Worm (Caenorhabditis elegans) whole organism, L1 larva: ENCODE data around the gene gpx-4.

ENCODE experiments used
- C04F5.9 ChIP-seq: sonication (generic microtip); optimal IDR thresholded peaks from 2 replicates; lab custom pipeline; 2016; ENCODE audit warnings: missing genetic modification characterization, missing compliant biosample characterization
- F16B12.6 ChIP-seq: fragments of 150-350 bp; optimal IDR thresholded peaks from 2 replicates; lab custom pipeline; 2014; ENCODE audit warnings: missing biosample characterization, missing genetic modification characterization
- aly-2 ChIP-seq: fragments of 150-350 bp; optimal IDR thresholded peaks from 2 replicates; lab custom pipeline; 2014; ENCODE audit warnings: missing biosample characterization, missing genetic modification characterization
- ama-1 ChIP-seq: fragments of 150-350 bp; optimal IDR thresholded peaks from 2 replicates; lab custom pipeline; 2014
- blmp-1 ChIP-seq: fragments of 150-350 bp; optimal IDR thresholded peaks from 2 replicates; lab custom pipeline; 2014; ENCODE audit warnings: missing biosample characterization, missing genetic modification characterization
- ceh-63 ChIP-seq: fragments of 200-800 bp; sonication (Bioruptor generic); optimal IDR thresholded peaks from 2 replicates; lab custom pipeline; 2018; ENCODE audit warnings: mild to moderate bottlenecking, missing genetic modification characterization, missing compliant biosample characterization
- ceh-8 ChIP-seq: fragments of 200-800 bp; sonication (Bioruptor generic); optimal IDR thresholded peaks from 2 replicates; lab custom pipeline; 2018; ENCODE audit warnings: mild to moderate bottlenecking, missing genetic modification characterization, moderate library complexity, missing compliant biosample characterization
- ceh-82 ChIP-seq, 3 experiments: fragments of 150-350 bp in 1 of 3; sonication (generic microtip) in 2 of 3; optimal IDR thresholded peaks; 2 replicates each; lab custom pipeline; 2014 to 2017; ENCODE audit warnings: missing biosample characterization in 3 of 3, missing genetic modification characterization in 3 of 3
- ceh-88 ChIP-seq: fragments of 200-800 bp; sonication (Bioruptor generic); IDR thresholded peaks from 2 replicates; pipeline ENCODE4 v1.3.6; 2022; ENCODE audit warnings: missing genetic modification characterization, missing compliant biosample characterization
- ceh-90 ChIP-seq: sonication (generic microtip); optimal IDR thresholded peaks from 2 replicates; lab custom pipeline; 2016; ENCODE audit warnings: missing genetic modification characterization, missing compliant biosample characterization
- ces-1 ChIP-seq: fragments of 150-350 bp; optimal IDR thresholded peaks from 2 replicates; lab custom pipeline; 2014; ENCODE audit warnings: missing biosample characterization, missing genetic modification reagents, missing genetic modification characterization
- dpl-1 ChIP-seq, 3 experiments: fragments of 150-350 bp in 2 of 3; sonication (generic microtip) in 1 of 3; optimal IDR thresholded peaks; 2 replicates each; lab custom pipeline; 2014 to 2017; ENCODE audit warnings: missing biosample characterization in 3 of 3, missing genetic modification characterization in 3 of 3, missing genetic modification reagents in 3 of 3
- dsc-1 ChIP-seq: sonication (generic microtip); optimal IDR thresholded peaks from 2 replicates; lab custom pipeline; 2016; ENCODE audit warnings: mild to moderate bottlenecking, missing genetic modification characterization, missing compliant biosample characterization
- efl-1 ChIP-seq, 4 experiments: fragments of 150-350 bp; optimal IDR thresholded peaks in 3 of 4; peaks in 1 of 4; 1 replicate in 1 of 4; 2 replicates in 3 of 4; lab custom pipeline; 2014; ENCODE audit warnings: missing biosample characterization in 2 of 4, missing genetic modification characterization in 2 of 4, missing genetic modification reagents in 2 of 4
- egl-27 ChIP-seq, 2 experiments: fragments of 150-350 bp in 1 of 2; sonication (generic microtip); optimal IDR thresholded peaks; 3 replicates each; lab custom pipeline; 2017 to 2018; ENCODE audit warnings: missing biosample characterization in 2 of 2, missing genetic modification characterization in 2 of 2, missing genetic modification reagents in 2 of 2
- ets-5 ChIP-seq: fragments of 200-800 bp; sonication (Bioruptor generic); IDR thresholded peaks from 2 replicates; pipeline ENCODE4 v1.3.6; 2022; ENCODE audit warnings: missing genetic modification characterization, missing compliant biosample characterization
- fkh-4 ChIP-seq: sonication (generic microtip); optimal IDR thresholded peaks from 2 replicates; lab custom pipeline; 2016; ENCODE audit warnings: missing compliant biosample characterization, missing genetic modification characterization, borderline replicate concordance
- fkh-8 ChIP-seq: sonication (generic microtip); optimal IDR thresholded peaks from 2 replicates; lab custom pipeline; 2016; ENCODE audit warnings: mild to moderate bottlenecking, missing genetic modification characterization, missing compliant biosample characterization
- fos-1 ChIP-seq: fragments of 150-350 bp; optimal IDR thresholded peaks from 2 replicates; lab custom pipeline; 2014; ENCODE audit warnings: missing biosample characterization, missing genetic modification characterization
- hlh-4 ChIP-seq: sonication (generic microtip); optimal IDR thresholded peaks from 2 replicates; lab custom pipeline; 2016; ENCODE audit warnings: mild to moderate bottlenecking, missing genetic modification characterization, missing compliant biosample characterization
- isw-1 ChIP-seq: fragments of 200-800 bp; sonication (Bioruptor generic); IDR thresholded peaks from 2 replicates; pipeline ENCODE4 v1.3.6; 2022; ENCODE audit warnings: missing genetic modification characterization, missing compliant biosample characterization
- lin-13 ChIP-seq: fragments of 150-350 bp; optimal IDR thresholded peaks from 2 replicates; lab custom pipeline; 2014; ENCODE audit warnings: missing biosample characterization, missing genetic modification reagents, missing genetic modification characterization
- lin-14 ChIP-seq: fragments of 200-800 bp; sonication (Bioruptor generic); optimal IDR thresholded peaks from 2 replicates; lab custom pipeline; 2018; ENCODE audit warnings: mild to moderate bottlenecking, missing genetic modification characterization, moderate library complexity, missing compliant biosample characterization
- lin-15B ChIP-seq: fragments of 150-350 bp; sonication (generic microtip); optimal IDR thresholded peaks from 3 replicates; lab custom pipeline; 2014; ENCODE audit warnings: missing biosample characterization, missing genetic modification characterization
- lin-35 ChIP-seq, 2 experiments: fragments of 150-350 bp; optimal IDR thresholded peaks; 2 replicates each; lab custom pipeline; 2014; ENCODE audit warnings: missing biosample characterization in 2 of 2, missing genetic modification characterization in 2 of 2, missing genetic modification reagents in 2 of 2
- lin-39 ChIP-seq: fragments of 150-350 bp; optimal IDR thresholded peaks from 2 replicates; lab custom pipeline; 2014; ENCODE audit warnings: missing biosample characterization, missing genetic modification reagents, missing genetic modification characterization
- lsy-2 ChIP-seq, 2 experiments: fragments of 150-350 bp; optimal IDR thresholded peaks; 2 replicates each; lab custom pipeline; 2014; ENCODE audit warnings: missing biosample characterization in 2 of 2, missing genetic modification characterization in 2 of 2
- mab-9 ChIP-seq: fragments of 200-800 bp; sonication (Bioruptor generic); IDR thresholded peaks from 2 replicates; pipeline ENCODE4 v1.3.6; 2022; ENCODE audit warnings: missing genetic modification reagents, missing genetic modification characterization, missing compliant biosample characterization
- mdl-1 ChIP-seq, 2 experiments: fragments of 150-350 bp; optimal IDR thresholded peaks; 2 replicates each; lab custom pipeline; 2014 to 2017; ENCODE audit warnings: missing biosample characterization in 2 of 2, missing genetic modification characterization in 2 of 2, inconsistent platforms in 1 of 2
- mef-2 ChIP-seq: fragments of 150-350 bp; optimal IDR thresholded peaks from 2 replicates; lab custom pipeline; 2014; ENCODE audit warnings: missing biosample characterization, missing genetic modification characterization
- mep-1 ChIP-seq: fragments of 150-350 bp; optimal IDR thresholded peaks from 2 replicates; lab custom pipeline; 2014; ENCODE audit warnings: missing biosample characterization, missing genetic modification characterization
- nhr-11 ChIP-seq: fragments of 150-350 bp; optimal IDR thresholded peaks from 2 replicates; lab custom pipeline; 2014; ENCODE audit warnings: missing biosample characterization, missing genetic modification characterization
- nhr-19 ChIP-seq: fragments of 200-800 bp; sonication (Bioruptor generic); conservative IDR thresholded peaks from 2 replicates; pipeline ENCODE4 v1.3.6; 2022; ENCODE audit warnings: missing genetic modification characterization, missing compliant biosample characterization
- nhr-28 ChIP-seq: fragments of 150-350 bp; optimal IDR thresholded peaks from 2 replicates; lab custom pipeline; 2014; ENCODE audit warnings: missing biosample characterization, missing genetic modification characterization
- nhr-76 ChIP-seq: sonication (generic microtip); optimal IDR thresholded peaks from 2 replicates; lab custom pipeline; 2017; ENCODE audit warnings: missing biosample characterization, missing genetic modification characterization
- nhr-85 ChIP-seq: sonication (generic microtip); peaks from one replicate; lab custom pipeline; 2016; ENCODE audit warnings: missing genetic modification characterization, inconsistent platforms, missing compliant biosample characterization
- pag-3 ChIP-seq: sonication (generic microtip); optimal IDR thresholded peaks from 2 replicates; lab custom pipeline; 2017; ENCODE audit warnings: missing genetic modification characterization, mild to moderate bottlenecking, missing compliant biosample characterization, antibody characterized with exemption, borderline replicate concordance; ENCODE audit not compliant: insufficient read depth
- pax-3 ChIP-seq: fragments of 200-800 bp; sonication (Bioruptor generic); optimal IDR thresholded peaks from 2 replicates; lab custom pipeline; 2018; ENCODE audit warnings: mild to moderate bottlenecking, missing genetic modification characterization, moderate library complexity, missing compliant biosample characterization
- pqm-1 ChIP-seq: sonication (generic microtip); optimal IDR thresholded peaks from 3 replicates; lab custom pipeline; 2017; ENCODE audit warnings: missing biosample characterization, missing genetic modification characterization
- rnt-1 ChIP-seq: sonication (generic microtip); optimal IDR thresholded peaks from 2 replicates; lab custom pipeline; 2016; ENCODE audit warnings: mild to moderate bottlenecking, missing genetic modification characterization, moderate library complexity, missing compliant biosample characterization
- skn-1 ChIP-seq: fragments of 150-350 bp; optimal IDR thresholded peaks from 2 replicates; lab custom pipeline; 2014; ENCODE audit warnings: missing biosample characterization, missing genetic modification characterization
- snpc-4 ChIP-seq: fragments of 150-350 bp; optimal IDR thresholded peaks from 2 replicates; lab custom pipeline; 2014; ENCODE audit warnings: missing biosample characterization, missing genetic modification characterization
- snu-23 ChIP-seq: sonication (generic microtip); optimal IDR thresholded peaks from 2 replicates; lab custom pipeline; 2016; ENCODE audit warnings: missing genetic modification characterization, missing compliant biosample characterization
- sox-4 ChIP-seq: sonication (generic microtip); optimal IDR thresholded peaks from 2 replicates; lab custom pipeline; 2016; ENCODE audit warnings: missing genetic modification characterization, missing compliant biosample characterization
- swsn-7 ChIP-seq: sonication (generic microtip); optimal IDR thresholded peaks from 2 replicates; lab custom pipeline; 2016; ENCODE audit warnings: missing genetic modification characterization, missing compliant biosample characterization
- unc-130 ChIP-seq: fragments of 150-350 bp; optimal IDR thresholded peaks from 2 replicates; lab custom pipeline; 2017; ENCODE audit warnings: missing biosample characterization, missing genetic modification characterization, inconsistent platforms
- unc-30 ChIP-seq: sonication (generic microtip); optimal IDR thresholded peaks from 2 replicates; lab custom pipeline; 2017; ENCODE audit warnings: missing biosample characterization, missing genetic modification characterization
- unc-62 ChIP-seq: fragments of 150-350 bp; optimal IDR thresholded peaks from 2 replicates; lab custom pipeline; 2014; ENCODE audit warnings: missing biosample characterization, missing genetic modification reagents, missing genetic modification characterization
- unc-86 ChIP-seq: sonication (generic microtip); optimal IDR thresholded peaks from 2 replicates; lab custom pipeline; 2016; ENCODE audit warnings: missing genetic modification characterization, missing compliant biosample characterization
- xbp-1 ChIP-seq: sonication (generic microtip); optimal IDR thresholded peaks from 2 replicates; lab custom pipeline; 2016; ENCODE audit warnings: missing genetic modification characterization, missing compliant biosample characterization
- zip-4 ChIP-seq: fragments of 200-800 bp; sonication (Bioruptor generic); optimal IDR thresholded peaks from 2 replicates; lab custom pipeline; 2018; ENCODE audit warnings: mild to moderate bottlenecking, missing genetic modification characterization, moderate library complexity, missing compliant biosample characterization
- ztf-11 ChIP-seq, 2 experiments: sonication (generic microtip); optimal IDR thresholded peaks; 2 replicates each; lab custom pipeline; 2016 to 2017; ENCODE audit warnings: missing genetic modification characterization in 2 of 2, missing biosample characterization in 1 of 2, missing compliant biosample characterization in 1 of 2
- ztf-4 ChIP-seq: fragments of 150-350 bp; optimal IDR thresholded peaks from 2 replicates; lab custom pipeline; 2014; ENCODE audit warnings: missing biosample characterization, missing genetic modification characterization

The gpx-4 gene

DNA sequence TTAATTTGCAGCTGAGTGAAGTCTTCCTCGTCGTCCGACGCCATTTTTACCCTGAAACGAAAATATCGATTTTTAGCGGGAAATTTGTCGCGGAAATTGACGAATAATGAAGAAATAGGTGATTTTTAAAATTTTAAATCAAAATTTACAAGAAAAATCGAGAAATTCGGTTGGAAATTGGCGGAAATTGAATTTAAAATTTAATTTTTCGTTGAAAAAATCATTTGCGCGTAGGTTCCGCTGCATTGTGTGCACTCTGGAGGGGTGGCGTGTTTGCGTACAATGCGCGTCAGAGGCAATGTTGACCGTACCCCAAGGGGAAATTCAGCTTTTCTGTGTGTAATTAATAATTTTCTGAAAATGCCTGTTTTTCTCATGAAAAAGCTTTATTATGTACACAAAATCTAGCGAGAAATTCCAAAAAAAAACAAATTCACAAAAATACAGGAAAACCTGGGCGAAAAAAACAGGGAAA is 29.1 kb upstream of the gpx-4 start, which contains the start of gene Y94H6A.5:
Gene Y94H6A.5 (minus strand): TSS at position 51 of the 475 bp plus-strand sequence.
- TF ChIP-seq ceh-88 (GFP tag; lab: Robert Waterston, UW) (peak; percentile 51; the same call in 1 of the 2 replicates), unc-30 (tag; lab: Kevin White, UChicago) (no peak), ceh-90 (tag; lab: Kevin White, UChicago) (no peak), xbp-1 (tag; lab: Kevin White, UChicago) (peak; percentile 33), lsy-2 (tag; optimal IDR thresholded peaks at IDR 0.05; lab: Kevin White, UChicago) (peak; percentile 90 to 98), lin-15B (no peak), ama-1 (lab: Kevin White, UChicago) (peak; percentile 45), dsc-1 (tag; lab: Kevin White, UChicago) (peak; percentile 13), ets-5 (GFP tag; lab: Robert Waterston, UW) (no peak), unc-86 (no peak), nhr-76 (tag; lab: Kevin White, UChicago) (no peak), lin-39 (no peak), pqm-1 (no peak), ceh-8 (no peak), egl-27 (tag; optimal IDR thresholded peaks at IDR 0.05; lab: Kevin White, UChicago) (no peak), zip-4 (GFP tag; lab: Kevin White, UChicago) (no peak), hlh-4 (tag; lab: Kevin White, UChicago) (no peak), fkh-8 (tag; lab: Kevin White, UChicago) (peak; percentile 55), ceh-82 (tag; optimal IDR thresholded peaks at IDR 0.05; lab: Kevin White, UChicago) (peak in 2 of 3 experiments; percentile 23 to 59), ces-1 (no peak), sox-4 (tag; lab: Kevin White, UChicago) (no peak), ztf-4 (tag; lab: Kevin White, UChicago) (peak; percentile 43), aly-2 (tag; lab: Kevin White, UChicago) (no peak), lin-35 (GFP tag; optimal IDR thresholded peaks at IDR 0.05; lab: Kevin White, UChicago) (peak; percentile 51 to 72), skn-1 (peak; percentile 57), ztf-11 (tag; optimal IDR thresholded peaks at IDR 0.05; lab: Kevin White, UChicago) (no peak), snpc-4 (tag; lab: Kevin White, UChicago) (no peak), nhr-19 (GFP tag; lab: Robert Waterston, UW) (0 out of 2 replicates have a peak, but pooled peaks have one; percentile 6), snu-23 (GFP tag; lab: Kevin White, UChicago) (peak; percentile 57), F16B12.6 (tag; lab: Kevin White, UChicago) (peak; percentile 92), unc-62 (GFP tag; lab: Kevin White, UChicago) (no peak), ceh-63 (GFP tag; lab: Kevin White, UChicago) (no peak), mdl-1 (tag; optimal IDR thresholded peaks at IDR 0.05; lab: Kevin White, UChicago) (peak in 1 of 2 experiments; percentile 43), mep-1 (tag; lab: Kevin White, UChicago) (peak; percentile 56), nhr-28 (no peak), dpl-1 (GFP tag; optimal IDR thresholded peaks at IDR 0.05; lab: Kevin White, UChicago) (peak; percentile 31 to 65 (median 37)), unc-130 (tag; lab: Kevin White, UChicago) (peak; percentile 68), mab-9 (no peak), isw-1 (GFP tag; lab: Robert Waterston, UW) (peak; percentile 42; the same call in 1 of the 2 replicates), mef-2 (tag; lab: Kevin White, UChicago) (no peak), pag-3 (tag; lab: Kevin White, UChicago) (no peak), nhr-85 (peak; percentile 19), blmp-1 (tag; lab: Kevin White, UChicago) (peak; percentile 33), lin-14 (GFP tag; lab: Kevin White, UChicago) (no peak), efl-1 (optimal IDR thresholded peaks at IDR 0.05; lab: Kevin White, UChicago) (peak; percentile 59), efl-1 (GFP tag; optimal IDR thresholded peaks at IDR 0.05 in 1 of 2; lab: Kevin White, UChicago) (peak; percentile 64 to 93), rnt-1 (tag; lab: Kevin White, UChicago) (no peak), fkh-4 (no peak), pax-3 (no peak), swsn-7 (tag; lab: Kevin White, UChicago) (no peak), lin-13 (peak; percentile 40), nhr-11 (no peak), fos-1 (tag; lab: Kevin White, UChicago) (no peak), C04F5.9 (tag; lab: Kevin White, UChicago) (no peak)
